Fruit fly (Drosophila melanogaster): ENCODE measurements around the gene SmD1.
A peak's percentile ranks its signal among the peaks of the same experiment; 100 is the strongest.

The SmD1 gene

dm6 chr3L:12734550-12735012 is at the start of gene SmD1, which contains the start of gene Ptp69D:
Gene SmD1, minus strand, starts transcription at chr3L:12734611.
Gene Ptp69D, plus strand, starts transcription at chr3L:12734945.
- TF ChIP-seq CG17801 (GFP tag; optimal IDR thresholded peaks at IDR 0.05; ENCODE audit: partially characterized antibody): no peak

dm6 chr3L:12780997-12781396 is 46.6 kb upstream of the SmD1 start, which contains the start of the genes CG10969 and CG17666:
Gene CG10969, minus strand, starts transcription at chr3L:12781097.
Gene CG17666, plus strand, starts transcription at chr3L:12781325.
- TF ChIP-seq CG17801 (GFP tag; optimal IDR thresholded peaks at IDR 0.05; ENCODE audit: partially characterized antibody): no peak

dm6 chr3L:12778616-12779015 is 44.2 kb upstream of the SmD1 start, which contains the start of gene CG32106:
Gene CG32106, minus strand, starts transcription at chr3L:12778716.
- no peak for TF ChIP-seq CG17801 (GFP tag; optimal IDR thresholded peaks at IDR 0.05; ENCODE audit: partially characterized antibody)

- TF ChIP-seq CG17801 (GFP tag; optimal IDR thresholded peaks at IDR 0.05; ENCODE audit: partially characterized antibody): peak; percentile 21
Observed at dm6 chr3L:12772740-12773686, 38.6 kb upstream of the SmD1 start, which contains the start of gene Hip1. Gene Hip1, minus strand, starts transcription at chr3L:12773573.

dm6 chr3L:12754769-12755189 is 20.4 kb upstream of the SmD1 start, which contains the start of the genes CG10973 and Vps13D:
Gene CG10973, minus strand, starts transcription at chr3L:12754774.
Gene Vps13D, plus strand, starts transcription at chr3L:12755049.
- peak; percentile 61 for TF ChIP-seq CG17801 (GFP tag; optimal IDR thresholded peaks at IDR 0.05; ENCODE audit: partially characterized antibody)

dm6 chr3L:12749567-12750535 is 15.4 kb upstream of the SmD1 start, which contains the start of the genes Klc and CG10984:
Gene Klc, minus strand, starts transcription at chr3L:12750056.
Gene CG10984, plus strand, starts transcription at chr3L:12750119.
- TF ChIP-seq CG17801 (GFP tag; optimal IDR thresholded peaks at IDR 0.05; ENCODE audit: partially characterized antibody): peak; percentile 40

- TF ChIP-seq CG17801 (GFP tag; optimal IDR thresholded peaks at IDR 0.05; ENCODE audit: partially characterized antibody): no peak
Observed at dm6 chr3L:12748711-12749566, 14.5 kb upstream of the SmD1 start.

dm6 chr3L:12746241-12746640 is 11.8 kb upstream of the SmD1 start:
- no peak for TF ChIP-seq CG17801 (GFP tag; optimal IDR thresholded peaks at IDR 0.05; ENCODE audit: partially characterized antibody)

dm6 chr3L:12745121-12745770 is 10.8 kb upstream of the SmD1 start, which contains the start of gene CG32109:
Gene CG32109, plus strand, starts transcription at chr3L:12745344.
- peak; percentile 12 for TF ChIP-seq CG17801 (GFP tag; optimal IDR thresholded peaks at IDR 0.05; ENCODE audit: partially characterized antibody)

- TF ChIP-seq CG17801 (GFP tag; optimal IDR thresholded peaks at IDR 0.05; ENCODE audit: partially characterized antibody): peak; percentile 23
Observed at dm6 chr3L:12741608-12742007, 7.2 kb upstream of the SmD1 start, which contains the start of gene CG32112. Gene CG32112, plus strand, starts transcription at chr3L:12741718.

dm6 chr3L:12735707-12736106 is 1.3 kb upstream of the SmD1 start:
- no peak for TF ChIP-seq CG17801 (GFP tag; optimal IDR thresholded peaks at IDR 0.05; ENCODE audit: partially characterized antibody)

dm6 chr3L:12732742-12733141 is 1.7 kb downstream of the SmD1 start:
- no peak for TF ChIP-seq CG17801 (GFP tag; optimal IDR thresholded peaks at IDR 0.05; ENCODE audit: partially characterized antibody)

dm6 chr3L:12729601-12730000 is 4.8 kb downstream of the SmD1 start:
- no peak for TF ChIP-seq CG17801 (GFP tag; optimal IDR thresholded peaks at IDR 0.05; ENCODE audit: partially characterized antibody)
